Fruit fly (Drosophila melanogaster): ENCODE measurements around the gene Cortactin.

dm6 chr3R:21102477-21102876, 38.2 kb upstream of the Cortactin start:
- TF ChIP-seq D1 (tag; optimal IDR thresholded peaks at IDR 0.05): no peak
- no peak for TF ChIP-seq EcR (GFP tag; optimal IDR thresholded peaks at IDR 0.05)
- TF ChIP-seq CG13204 (GFP tag; optimal IDR thresholded peaks at IDR 0.05): no peak
- no peak for TF ChIP-seq CG12605 (GFP tag; IDR thresholded peaks at IDR 0.05)
- TF ChIP-seq CG4496 (GFP tag; IDR thresholded peaks at IDR 0.05): no peak

Measured in whole organism, pupa.